Worm (Caenorhabditis elegans) whole organism, late embryonic: ENCODE results near the gene dao-2.

ENCODE experiments used
- F13H6.1 ChIP-seq: sonication (generic microtip); optimal IDR thresholded peaks from 2 replicates; lab custom pipeline; 2016; ENCODE audit warnings: missing genetic modification characterization, missing compliant biosample characterization
- ahr-1 ChIP-seq: sonication (generic microtip); optimal IDR thresholded peaks from 2 replicates; lab custom pipeline; 2016; ENCODE audit warnings: missing genetic modification characterization, missing compliant biosample characterization
- ama-1 ChIP-seq: fragments of 150-350 bp; optimal IDR thresholded peaks from 2 replicates; lab custom pipeline; 2014
- ceh-19 ChIP-seq: fragments of 200-800 bp; sonication (Bioruptor generic); optimal IDR thresholded peaks from 2 replicates; lab custom pipeline; 2018; ENCODE audit warnings: mild to moderate bottlenecking, missing genetic modification characterization, missing compliant biosample characterization
- ceh-30 ChIP-seq: fragments of 150-350 bp; optimal IDR thresholded peaks from 2 replicates; lab custom pipeline; 2014; ENCODE audit warnings: missing biosample characterization, missing genetic modification characterization
- nhr-11 ChIP-seq: fragments of 150-350 bp; optimal IDR thresholded peaks from 2 replicates; lab custom pipeline; 2014; ENCODE audit warnings: missing biosample characterization, missing genetic modification characterization
- pag-3 ChIP-seq: sonication (generic microtip); optimal IDR thresholded peaks from 2 replicates; lab custom pipeline; 2016; ENCODE audit warnings: missing compliant biosample characterization, missing genetic modification characterization, borderline replicate concordance
- pat-9 ChIP-seq: fragments of 200-800 bp; sonication (Bioruptor generic); optimal IDR thresholded peaks from 2 replicates; lab custom pipeline; 2018; ENCODE audit warnings: mild to moderate bottlenecking, missing genetic modification characterization, moderate library complexity, missing compliant biosample characterization
- pha-4 ChIP-seq: fragments of 150-350 bp; optimal IDR thresholded peaks from 2 replicates; lab custom pipeline; 2018; ENCODE audit warnings: missing biosample characterization, missing genetic modification reagents, missing genetic modification characterization
- tbx-2 ChIP-seq: sonication (generic microtip); optimal IDR thresholded peaks from 2 replicates; lab custom pipeline; 2016; ENCODE audit warnings: missing genetic modification characterization, missing compliant biosample characterization
- ttx-3 ChIP-seq: sonication (generic microtip); optimal IDR thresholded peaks from 2 replicates; lab custom pipeline; 2016; ENCODE audit warnings: missing genetic modification reagents, missing genetic modification characterization, missing compliant biosample characterization
- unc-55 ChIP-seq: sonication (generic microtip); optimal IDR thresholded peaks from 2 replicates; lab custom pipeline; 2017; ENCODE audit warnings: missing biosample characterization, missing genetic modification reagents, missing genetic modification characterization

DNA sequence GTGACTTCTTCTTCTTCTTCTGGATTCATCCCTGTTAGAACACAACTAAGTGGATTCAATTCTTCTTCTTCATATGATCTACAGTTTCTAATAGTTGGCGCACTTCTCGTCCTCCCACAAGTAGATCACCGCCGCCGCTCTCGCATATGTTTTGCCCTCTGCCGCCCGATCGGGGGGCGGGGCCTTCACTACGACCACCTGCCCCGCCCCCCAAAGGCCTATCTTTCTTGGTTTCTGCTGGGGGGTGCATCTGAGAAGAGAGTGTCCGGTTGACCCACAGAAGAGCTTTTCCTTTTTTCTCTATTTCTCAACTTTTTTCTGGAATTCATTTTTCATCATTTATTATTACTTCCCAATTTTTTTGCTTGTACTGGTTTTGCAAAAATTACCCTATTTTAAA, 8.4 kb downstream of the dao-2 start:
- TF ChIP-seq tbx-2 (tag; lab: Kevin White, UChicago) = peak; percentile 11
- TF ChIP-seq pha-4 (tag; lab: Kevin White, UChicago) = no peak
- TF ChIP-seq pat-9 = no peak
- TF ChIP-seq ttx-3 (tag; lab: Kevin White, UChicago) = no peak
- TF ChIP-seq unc-55 (GFP tag; lab: Kevin White, UChicago) = no peak
- TF ChIP-seq nhr-11 (tag; lab: Kevin White, UChicago) = no peak
- no peak for TF ChIP-seq pag-3 (tag; lab: Kevin White, UChicago)
- TF ChIP-seq ceh-30 (tag; lab: Kevin White, UChicago) = no peak
- TF ChIP-seq ahr-1 (tag; lab: Kevin White, UChicago) = no peak
- TF ChIP-seq ama-1 (lab: Kevin White, UChicago) = no peak
- no peak for TF ChIP-seq F13H6.1
- no peak for TF ChIP-seq ceh-19 (GFP tag; lab: Kevin White, UChicago)
